Worm (Caenorhabditis elegans): ENCODE data around the gene mix-1.

DNA sequence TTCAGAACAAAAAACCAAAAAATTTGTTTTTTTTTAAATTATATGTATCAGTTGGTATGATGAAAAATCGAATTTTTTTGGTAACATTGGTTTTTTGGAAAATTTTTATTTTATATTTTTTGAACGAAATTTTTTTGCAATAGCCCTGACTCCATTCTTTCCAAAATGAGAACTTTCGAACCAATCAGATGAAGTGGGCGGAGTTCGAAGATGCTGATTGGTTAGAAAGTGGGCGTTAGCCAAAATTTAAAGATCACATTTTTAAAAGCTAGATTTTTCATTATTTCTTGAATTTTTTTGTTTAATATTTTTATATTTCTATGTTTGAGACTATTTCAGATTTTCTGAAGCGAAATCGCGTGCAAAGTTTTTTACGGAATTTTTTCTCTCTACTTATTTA lies 37.3 kb downstream of the mix-1 start:
- TF ChIP-seq dao-5 (tag; optimal IDR thresholded peaks at IDR 0.05) (no peak), him-1 (tag; optimal IDR thresholded peaks at IDR 0.05) (no peak), W03F9.2 (tag; optimal IDR thresholded peaks at IDR 0.05) (no peak)

All from whole organism, L4/young adult.